Worm (Caenorhabditis elegans) whole organism, L4/young adult: ENCODE results near the gene ltd-1.

Experiments
- W03F9.2 ChIP-seq: fragments of 150-350 bp; optimal IDR thresholded peaks from 2 replicates; lab custom pipeline; 2014; ENCODE audit warnings: missing biosample characterization, missing genetic modification characterization
- dao-5 ChIP-seq: sonication (generic microtip); optimal IDR thresholded peaks from 2 replicates; lab custom pipeline; 2016; ENCODE audit warnings: missing genotype, missing genetic modification characterization, moderate library complexity, missing compliant biosample characterization
- him-1 ChIP-seq: sonication (generic microtip); optimal IDR thresholded peaks from 2 replicates; lab custom pipeline; 2016; ENCODE audit warnings: missing genotype, missing genetic modification reagents, missing genetic modification characterization, missing compliant biosample characterization

ce11 chrII:8071012-8071625 lies 21.4 kb downstream of the ltd-1 start:
- TF ChIP-seq W03F9.2 (tag; lab: Kevin White, UChicago) = no peak
- no peak for TF ChIP-seq dao-5
- TF ChIP-seq him-1 (tag; lab: Kevin White, UChicago) = no peak
